Worm (Caenorhabditis elegans) whole organism, L1 larva: ENCODE data around the gene irg-2.

Experiments
- C04F5.9 ChIP-seq: sonication (generic microtip); optimal IDR thresholded peaks from 2 replicates; lab custom pipeline; 2016; ENCODE audit warnings: missing genetic modification characterization, missing compliant biosample characterization
- C34B4.2 ChIP-seq: sonication (generic microtip); optimal IDR thresholded peaks from 2 replicates; lab custom pipeline; 2017; ENCODE audit warnings: mild to moderate bottlenecking, missing genetic modification characterization, missing compliant biosample characterization
- aha-1 ChIP-seq: fragments of 150-350 bp; optimal IDR thresholded peaks from 2 replicates; lab custom pipeline; 2014; ENCODE audit warnings: missing biosample characterization, missing genetic modification characterization
- ama-1 ChIP-seq: fragments of 150-350 bp; optimal IDR thresholded peaks from 2 replicates; lab custom pipeline; 2014
- blmp-1 ChIP-seq: fragments of 150-350 bp; optimal IDR thresholded peaks from 2 replicates; lab custom pipeline; 2014; ENCODE audit warnings: missing biosample characterization, missing genetic modification characterization
- ceh-63 ChIP-seq: fragments of 200-800 bp; sonication (Bioruptor generic); optimal IDR thresholded peaks from 2 replicates; lab custom pipeline; 2018; ENCODE audit warnings: mild to moderate bottlenecking, missing genetic modification characterization, missing compliant biosample characterization
- ceh-88 ChIP-seq: fragments of 200-800 bp; sonication (Bioruptor generic); IDR thresholded peaks from 2 replicates; pipeline ENCODE4 v1.3.6; 2022; ENCODE audit warnings: missing genetic modification characterization, missing compliant biosample characterization
- ceh-90 ChIP-seq: sonication (generic microtip); optimal IDR thresholded peaks from 2 replicates; lab custom pipeline; 2016; ENCODE audit warnings: missing genetic modification characterization, missing compliant biosample characterization
- efl-1 ChIP-seq, 4 experiments: fragments of 150-350 bp; optimal IDR thresholded peaks in 3 of 4; peaks in 1 of 4; 1 replicate in 1 of 4; 2 replicates in 3 of 4; lab custom pipeline; 2014; ENCODE audit warnings: missing biosample characterization in 2 of 4, missing genetic modification characterization in 2 of 4, missing genetic modification reagents in 2 of 4
- egl-13 ChIP-seq: sonication (generic microtip); optimal IDR thresholded peaks from 2 replicates; lab custom pipeline; 2016; ENCODE audit warnings: missing genotype, missing genetic modification reagents, missing genetic modification characterization, missing compliant biosample characterization
- egl-27 ChIP-seq, 2 experiments: fragments of 150-350 bp in 1 of 2; sonication (generic microtip); optimal IDR thresholded peaks; 3 replicates each; lab custom pipeline; 2017 to 2018; ENCODE audit warnings: missing biosample characterization in 2 of 2, missing genetic modification characterization in 2 of 2, missing genetic modification reagents in 2 of 2
- elt-2 ChIP-seq: sonication (generic microtip); optimal IDR thresholded peaks from 2 replicates; lab custom pipeline; 2016; ENCODE audit warnings: missing genetic modification characterization, mild to moderate bottlenecking, inconsistent platforms, missing compliant biosample characterization, missing genetic modification reagents
- hpl-2 ChIP-seq: fragments of 150-350 bp; optimal IDR thresholded peaks from 2 replicates; lab custom pipeline; 2014; ENCODE audit warnings: missing biosample characterization, missing genetic modification reagents, missing genetic modification characterization
- isw-1 ChIP-seq: fragments of 200-800 bp; sonication (Bioruptor generic); IDR thresholded peaks from 2 replicates; pipeline ENCODE4 v1.3.6; 2022; ENCODE audit warnings: missing genetic modification characterization, missing compliant biosample characterization
- jun-1 ChIP-seq: fragments of 150-350 bp; optimal IDR thresholded peaks from 2 replicates; lab custom pipeline; 2014; ENCODE audit warnings: missing biosample characterization, missing genetic modification reagents, missing genetic modification characterization
- lin-13 ChIP-seq: fragments of 150-350 bp; optimal IDR thresholded peaks from 2 replicates; lab custom pipeline; 2014; ENCODE audit warnings: missing biosample characterization, missing genetic modification reagents, missing genetic modification characterization
- lin-35 ChIP-seq, 2 experiments: fragments of 150-350 bp; optimal IDR thresholded peaks; 2 replicates each; lab custom pipeline; 2014; ENCODE audit warnings: missing biosample characterization in 2 of 2, missing genetic modification characterization in 2 of 2, missing genetic modification reagents in 2 of 2
- lin-39 ChIP-seq: fragments of 150-350 bp; optimal IDR thresholded peaks from 2 replicates; lab custom pipeline; 2014; ENCODE audit warnings: missing biosample characterization, missing genetic modification reagents, missing genetic modification characterization
- lir-3 ChIP-seq: sonication (generic microtip); optimal IDR thresholded peaks from 2 replicates; lab custom pipeline; 2016; ENCODE audit warnings: mild to moderate bottlenecking, missing genetic modification characterization, moderate library complexity, missing compliant biosample characterization; ENCODE audit not compliant: poor library complexity
- mab-9 ChIP-seq: fragments of 200-800 bp; sonication (Bioruptor generic); IDR thresholded peaks from 2 replicates; pipeline ENCODE4 v1.3.6; 2022; ENCODE audit warnings: missing genetic modification reagents, missing genetic modification characterization, missing compliant biosample characterization
- mdl-1 ChIP-seq, 2 experiments: fragments of 150-350 bp; optimal IDR thresholded peaks; 2 replicates each; lab custom pipeline; 2014 to 2017; ENCODE audit warnings: missing biosample characterization in 2 of 2, missing genetic modification characterization in 2 of 2, inconsistent platforms in 1 of 2
- mef-2 ChIP-seq: fragments of 150-350 bp; optimal IDR thresholded peaks from 2 replicates; lab custom pipeline; 2014; ENCODE audit warnings: missing biosample characterization, missing genetic modification characterization
- nhr-12 ChIP-seq: sonication (generic microtip); optimal IDR thresholded peaks from 2 replicates; lab custom pipeline; 2017; ENCODE audit warnings: missing biosample characterization, missing genetic modification characterization
- nhr-20 ChIP-seq: sonication (generic microtip); optimal IDR thresholded peaks from 2 replicates; lab custom pipeline; 2016; ENCODE audit warnings: mild to moderate bottlenecking, missing genetic modification characterization, missing compliant biosample characterization
- nhr-237 ChIP-seq: fragments of 150-350 bp; optimal IDR thresholded peaks from 2 replicates; lab custom pipeline; 2014; ENCODE audit warnings: missing biosample characterization, missing genetic modification characterization
- nhr-28 ChIP-seq: fragments of 150-350 bp; optimal IDR thresholded peaks from 2 replicates; lab custom pipeline; 2014; ENCODE audit warnings: missing biosample characterization, missing genetic modification characterization
- nhr-47 ChIP-seq: sonication (generic microtip); optimal IDR thresholded peaks from 2 replicates; lab custom pipeline; 2016; ENCODE audit warnings: mild to moderate bottlenecking, missing genetic modification characterization, moderate library complexity, missing compliant biosample characterization
- nhr-71 ChIP-seq: sonication (generic microtip); optimal IDR thresholded peaks from 2 replicates; lab custom pipeline; 2016; ENCODE audit warnings: mild to moderate bottlenecking, missing genetic modification characterization, moderate library complexity, missing compliant biosample characterization
- nhr-76 ChIP-seq: sonication (generic microtip); optimal IDR thresholded peaks from 2 replicates; lab custom pipeline; 2017; ENCODE audit warnings: missing biosample characterization, missing genetic modification characterization
- nhr-77 ChIP-seq: fragments of 150-350 bp; optimal IDR thresholded peaks from 2 replicates; lab custom pipeline; 2014; ENCODE audit warnings: missing biosample characterization, missing genetic modification characterization
- nhr-84 ChIP-seq: sonication (generic microtip); optimal IDR thresholded peaks from 2 replicates; lab custom pipeline; 2017; ENCODE audit warnings: missing biosample characterization, missing genetic modification characterization
- nhr-85 ChIP-seq: sonication (generic microtip); peaks from one replicate; lab custom pipeline; 2016; ENCODE audit warnings: missing genetic modification characterization, inconsistent platforms, missing compliant biosample characterization
- rnt-1 ChIP-seq: sonication (generic microtip); optimal IDR thresholded peaks from 2 replicates; lab custom pipeline; 2016; ENCODE audit warnings: mild to moderate bottlenecking, missing genetic modification characterization, moderate library complexity, missing compliant biosample characterization
- skn-1 ChIP-seq: fragments of 150-350 bp; optimal IDR thresholded peaks from 2 replicates; lab custom pipeline; 2014; ENCODE audit warnings: missing biosample characterization, missing genetic modification characterization
- sptf-1 ChIP-seq: fragments of 150-350 bp; optimal IDR thresholded peaks from 2 replicates; lab custom pipeline; 2014; ENCODE audit warnings: missing biosample characterization, missing genetic modification characterization
- sup-37 ChIP-seq: fragments of 200-800 bp; sonication (Bioruptor generic); optimal IDR thresholded peaks from 2 replicates; lab custom pipeline; 2018; ENCODE audit warnings: mild to moderate bottlenecking, missing genetic modification characterization, missing compliant biosample characterization
- swsn-7 ChIP-seq: sonication (generic microtip); optimal IDR thresholded peaks from 2 replicates; lab custom pipeline; 2016; ENCODE audit warnings: missing genetic modification characterization, missing compliant biosample characterization
- tlp-1 ChIP-seq: fragments of 150-350 bp; optimal IDR thresholded peaks from 2 replicates; lab custom pipeline; 2014; ENCODE audit warnings: missing biosample characterization, missing genetic modification characterization
- unc-30 ChIP-seq: sonication (generic microtip); optimal IDR thresholded peaks from 2 replicates; lab custom pipeline; 2017; ENCODE audit warnings: missing biosample characterization, missing genetic modification characterization
- unc-86 ChIP-seq: sonication (generic microtip); optimal IDR thresholded peaks from 2 replicates; lab custom pipeline; 2016; ENCODE audit warnings: missing genetic modification characterization, missing compliant biosample characterization
- zag-1 ChIP-seq: fragments of 150-350 bp; optimal IDR thresholded peaks from 2 replicates; lab custom pipeline; 2014; ENCODE audit warnings: missing biosample characterization, missing genetic modification characterization

The irg-2 gene

ce11 chrV:4029627-4030026, 12.4 kb upstream of the irg-2 start:
- TF ChIP-seq egl-13 (tag; lab: Kevin White, UChicago), result no peak
- no peak for TF ChIP-seq unc-86
- TF ChIP-seq nhr-47 (tag; lab: Kevin White, UChicago), result no peak
- peak; percentile 12 for TF ChIP-seq elt-2 (tag; lab: Kevin White, UChicago)
- no peak for TF ChIP-seq egl-27 (tag; optimal IDR thresholded peaks at IDR 0.05; lab: Kevin White, UChicago)
- TF ChIP-seq ama-1 (lab: Kevin White, UChicago), result no peak
- no peak for TF ChIP-seq ceh-63 (GFP tag; lab: Kevin White, UChicago)
- no peak for TF ChIP-seq ceh-90
- peak in 1 of 2 experiments; percentile 11 for TF ChIP-seq lin-35 (GFP tag; optimal IDR thresholded peaks at IDR 0.05; lab: Kevin White, UChicago)
- no peak for TF ChIP-seq skn-1 (tag; lab: Kevin White, UChicago)
- no peak for TF ChIP-seq lin-39 (tag; lab: Kevin White, UChicago)
- no peak for TF ChIP-seq nhr-85 (tag; lab: Kevin White, UChicago)
- peak; percentile 19 to 26 for TF ChIP-seq efl-1 (optimal IDR thresholded peaks at IDR 0.05; lab: Kevin White, UChicago)
- TF ChIP-seq efl-1 (GFP tag; optimal IDR thresholded peaks at IDR 0.05 in 1 of 2; lab: Kevin White, UChicago), result peak in 1 of 2 experiments; percentile 93
- TF ChIP-seq lin-13 (GFP tag; lab: Kevin White, UChicago), result no peak
- TF ChIP-seq nhr-76 (tag; lab: Kevin White, UChicago), result no peak
- no peak for TF ChIP-seq aha-1 (tag; lab: Kevin White, UChicago)
- peak; percentile 12 for TF ChIP-seq nhr-20 (tag; lab: Kevin White, UChicago)
- TF ChIP-seq rnt-1 (tag; lab: Kevin White, UChicago), result peak; percentile 27
- no peak for TF ChIP-seq nhr-28 (tag; lab: Kevin White, UChicago)
- TF ChIP-seq mef-2, result no peak
- TF ChIP-seq mab-9 (GFP tag; lab: Robert Waterston, UW), result no peak

ce11 chrV:4031319-4031718, 10.7 kb upstream of the irg-2 start, which contains the start of gene cyp-35A4:
Gene cyp-35A4 (plus strand): TSS chrV:4031619.
- no peak for TF ChIP-seq ama-1 (lab: Kevin White, UChicago)
- no peak for TF ChIP-seq C34B4.2 (tag; lab: Kevin White, UChicago)
- no peak for TF ChIP-seq nhr-77 (tag; lab: Kevin White, UChicago)
- no peak for TF ChIP-seq unc-30 (tag; lab: Kevin White, UChicago)
- no peak for TF ChIP-seq swsn-7 (tag; lab: Kevin White, UChicago)
- TF ChIP-seq jun-1 (tag; lab: Kevin White, UChicago), result no peak
- no peak for TF ChIP-seq unc-86
- no peak for TF ChIP-seq nhr-71 (tag; lab: Kevin White, UChicago)
- TF ChIP-seq skn-1 (tag; lab: Kevin White, UChicago), result no peak
- TF ChIP-seq rnt-1 (tag; lab: Kevin White, UChicago), result no peak
- no peak for TF ChIP-seq nhr-84 (tag; lab: Kevin White, UChicago)
- TF ChIP-seq blmp-1, result no peak
- no peak for TF ChIP-seq nhr-237 (tag; lab: Kevin White, UChicago)
- TF ChIP-seq C04F5.9 (tag; lab: Kevin White, UChicago), result no peak
- TF ChIP-seq tlp-1, result no peak
- no peak for TF ChIP-seq ceh-88
- TF ChIP-seq egl-27 (tag; optimal IDR thresholded peaks at IDR 0.05; lab: Kevin White, UChicago), result no peak

- TF ChIP-seq nhr-12 (tag; lab: Kevin White, UChicago) (no peak), lir-3 (no peak), C04F5.9 (tag; lab: Kevin White, UChicago) (no peak), sup-37 (GFP tag; lab: Kevin White, UChicago) (no peak), lin-13 (GFP tag; lab: Kevin White, UChicago) (no peak)
These were observed 7.7 kb upstream of the irg-2 start, which contains the start of gene C49G7.7 for ce11 chrV:4034303-4034702. Gene C49G7.7 (plus strand): TSS chrV:4034476.

- TF ChIP-seq hpl-2 (GFP tag; lab: Kevin White, UChicago), result no peak
- TF ChIP-seq mdl-1 (tag; optimal IDR thresholded peaks at IDR 0.05; lab: Kevin White, UChicago), result no peak
- TF ChIP-seq nhr-85 (tag; lab: Kevin White, UChicago), result no peak
- TF ChIP-seq mef-2, result no peak
- no peak for TF ChIP-seq sptf-1 (tag; lab: Kevin White, UChicago)
- no peak for TF ChIP-seq isw-1 (GFP tag; lab: Robert Waterston, UW)
- no peak for TF ChIP-seq nhr-71 (tag; lab: Kevin White, UChicago)
- no peak for TF ChIP-seq zag-1
- no peak for TF ChIP-seq aha-1 (tag; lab: Kevin White, UChicago)
These were observed 6.2 kb upstream of the irg-2 start, which contains the start of gene C49G7.13 for ce11 chrV:4035811-4036210. Gene C49G7.13 (plus strand): TSS chrV:4036111.
